Worm (Caenorhabditis elegans): ENCODE results near the gene F08F3.4.

DNA sequence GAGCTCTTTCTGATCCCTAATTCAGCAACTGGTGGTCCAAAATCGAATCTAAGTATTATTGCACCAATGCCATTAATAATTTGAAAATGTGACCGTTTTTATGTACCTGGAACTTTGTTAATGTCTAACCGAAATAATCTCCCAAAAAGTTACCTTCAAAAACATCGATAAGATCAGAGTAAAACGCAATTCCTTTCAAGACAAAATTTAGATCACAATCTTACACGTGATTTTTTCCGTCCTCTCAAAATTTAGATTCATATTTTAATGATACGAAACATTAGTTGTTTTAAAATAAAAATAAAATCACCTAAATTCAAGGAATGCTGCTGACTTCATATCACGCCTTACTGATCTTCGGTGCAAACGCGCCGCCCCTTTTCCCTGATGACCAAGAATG is 15.6 kb downstream of the F08F3.4 start:
- TF ChIP-seq hmg-4 (GFP tag; optimal IDR thresholded peaks at IDR 0.05) (no peak), scrt-1 (GFP tag; IDR thresholded peaks at IDR 0.05) (no peak), ama-1 (optimal IDR thresholded peaks at IDR 0.05) (no peak), hnd-1 (tag; optimal IDR thresholded peaks at IDR 0.05) (no peak), B0310.2 (tag; optimal IDR thresholded peaks at IDR 0.05) (no peak), aly-1 (tag; optimal IDR thresholded peaks at IDR 0.05) (no peak), hmbx-1 (tag; optimal IDR thresholded peaks at IDR 0.05) (no peak), F13C5.2 (tag; optimal IDR thresholded peaks at IDR 0.05) (no peak), ceh-36 (tag; optimal IDR thresholded peaks at IDR 0.05) (no peak), pes-1 (GFP tag; IDR thresholded peaks at IDR 0.05) (no peak), ets-7 (tag; optimal IDR thresholded peaks at IDR 0.05) (no peak), sea-1 (GFP tag; conservative IDR thresholded peaks at IDR 0.05) (no peak), flt-1 (GFP tag; IDR thresholded peaks at IDR 0.05) (no peak)

Data from whole organism, early embryonic.